Worm (Caenorhabditis elegans) whole organism, L1 larva: Measurements from ENCODE around the gene T19D12.9.
"Not testable (repeated sequence)": the region's sequence is repeated elsewhere in the genome, so short reads cannot be mapped to it uniquely, and the experiment has no call there.

Source experiments
- C16A3.4 ChIP-seq: fragments of 150-350 bp; optimal IDR thresholded peaks from 2 replicates; lab custom pipeline; 2014; ENCODE audit warnings: missing biosample characterization, missing genetic modification characterization
- F16B12.6 ChIP-seq: fragments of 150-350 bp; optimal IDR thresholded peaks from 2 replicates; lab custom pipeline; 2014; ENCODE audit warnings: missing biosample characterization, missing genetic modification characterization
- Y116A8C.19 ChIP-seq: sonication (generic microtip); optimal IDR thresholded peaks from 2 replicates; lab custom pipeline; 2016; ENCODE audit warnings: missing compliant biosample characterization, missing genetic modification characterization, borderline replicate concordance
- alr-1 ChIP-seq: fragments of 200-800 bp; sonication (Bioruptor generic); optimal IDR thresholded peaks from 2 replicates; lab custom pipeline; 2018; ENCODE audit warnings: borderline replicate concordance, mild to moderate bottlenecking, missing genetic modification characterization, missing compliant biosample characterization
- aly-2 ChIP-seq: fragments of 150-350 bp; optimal IDR thresholded peaks from 2 replicates; lab custom pipeline; 2014; ENCODE audit warnings: missing biosample characterization, missing genetic modification characterization
- ceh-90 ChIP-seq: sonication (generic microtip); optimal IDR thresholded peaks from 2 replicates; lab custom pipeline; 2016; ENCODE audit warnings: missing genetic modification characterization, missing compliant biosample characterization
- dpl-1 ChIP-seq, 3 experiments: fragments of 150-350 bp in 2 of 3; sonication (generic microtip) in 1 of 3; optimal IDR thresholded peaks; 2 replicates each; lab custom pipeline; 2014 to 2017; ENCODE audit warnings: missing biosample characterization in 3 of 3, missing genetic modification characterization in 3 of 3, missing genetic modification reagents in 3 of 3
- dsc-1 ChIP-seq: sonication (generic microtip); optimal IDR thresholded peaks from 2 replicates; lab custom pipeline; 2016; ENCODE audit warnings: mild to moderate bottlenecking, missing genetic modification characterization, missing compliant biosample characterization
- egl-13 ChIP-seq: sonication (generic microtip); optimal IDR thresholded peaks from 2 replicates; lab custom pipeline; 2016; ENCODE audit warnings: missing genotype, missing genetic modification reagents, missing genetic modification characterization, missing compliant biosample characterization
- egl-27 ChIP-seq, 2 experiments: fragments of 150-350 bp in 1 of 2; sonication (generic microtip); optimal IDR thresholded peaks; 3 replicates each; lab custom pipeline; 2017 to 2018; ENCODE audit warnings: missing biosample characterization in 2 of 2, missing genetic modification characterization in 2 of 2, missing genetic modification reagents in 2 of 2
- elt-2 ChIP-seq: sonication (generic microtip); optimal IDR thresholded peaks from 2 replicates; lab custom pipeline; 2016; ENCODE audit warnings: missing genetic modification characterization, mild to moderate bottlenecking, inconsistent platforms, missing compliant biosample characterization, missing genetic modification reagents
- ets-5 ChIP-seq: fragments of 200-800 bp; sonication (Bioruptor generic); IDR thresholded peaks from 2 replicates; pipeline ENCODE4 v1.3.6; 2022; ENCODE audit warnings: missing genetic modification characterization, missing compliant biosample characterization
- grh-1 ChIP-seq: fragments of 200-800 bp; sonication (Bioruptor generic); IDR thresholded peaks from 2 replicates; pipeline ENCODE4 v1.3.6; 2022; ENCODE audit warnings: missing genetic modification reagents, missing genetic modification characterization, missing compliant biosample characterization
- hlh-17 ChIP-seq: fragments of 200-800 bp; sonication (Bioruptor generic); optimal IDR thresholded peaks from 2 replicates; lab custom pipeline; 2018; ENCODE audit warnings: missing genetic modification characterization, mild to moderate bottlenecking, missing compliant biosample characterization, moderate library complexity, borderline replicate concordance
- hlh-4 ChIP-seq: sonication (generic microtip); optimal IDR thresholded peaks from 2 replicates; lab custom pipeline; 2016; ENCODE audit warnings: mild to moderate bottlenecking, missing genetic modification characterization, missing compliant biosample characterization
- hpl-2 ChIP-seq: fragments of 150-350 bp; optimal IDR thresholded peaks from 2 replicates; lab custom pipeline; 2014; ENCODE audit warnings: missing biosample characterization, missing genetic modification reagents, missing genetic modification characterization
- jun-1 ChIP-seq: fragments of 150-350 bp; optimal IDR thresholded peaks from 2 replicates; lab custom pipeline; 2014; ENCODE audit warnings: missing biosample characterization, missing genetic modification reagents, missing genetic modification characterization
- lin-15B ChIP-seq: fragments of 150-350 bp; sonication (generic microtip); optimal IDR thresholded peaks from 3 replicates; lab custom pipeline; 2014; ENCODE audit warnings: missing biosample characterization, missing genetic modification characterization
- lin-39 ChIP-seq: fragments of 150-350 bp; optimal IDR thresholded peaks from 2 replicates; lab custom pipeline; 2014; ENCODE audit warnings: missing biosample characterization, missing genetic modification reagents, missing genetic modification characterization
- lsy-2 ChIP-seq, 2 experiments: fragments of 150-350 bp; optimal IDR thresholded peaks; 2 replicates each; lab custom pipeline; 2014; ENCODE audit warnings: missing biosample characterization in 2 of 2, missing genetic modification characterization in 2 of 2
- mdl-1 ChIP-seq, 2 experiments: fragments of 150-350 bp; optimal IDR thresholded peaks; 2 replicates each; lab custom pipeline; 2014 to 2017; ENCODE audit warnings: missing biosample characterization in 2 of 2, missing genetic modification characterization in 2 of 2, inconsistent platforms in 1 of 2
- mef-2 ChIP-seq: fragments of 150-350 bp; optimal IDR thresholded peaks from 2 replicates; lab custom pipeline; 2014; ENCODE audit warnings: missing biosample characterization, missing genetic modification characterization
- nhr-12 ChIP-seq: sonication (generic microtip); optimal IDR thresholded peaks from 2 replicates; lab custom pipeline; 2017; ENCODE audit warnings: missing biosample characterization, missing genetic modification characterization
- nhr-237 ChIP-seq: fragments of 150-350 bp; optimal IDR thresholded peaks from 2 replicates; lab custom pipeline; 2014; ENCODE audit warnings: missing biosample characterization, missing genetic modification characterization
- nhr-28 ChIP-seq: fragments of 150-350 bp; optimal IDR thresholded peaks from 2 replicates; lab custom pipeline; 2014; ENCODE audit warnings: missing biosample characterization, missing genetic modification characterization
- nhr-77 ChIP-seq: fragments of 150-350 bp; optimal IDR thresholded peaks from 2 replicates; lab custom pipeline; 2014; ENCODE audit warnings: missing biosample characterization, missing genetic modification characterization
- nhr-85 ChIP-seq: sonication (generic microtip); peaks from one replicate; lab custom pipeline; 2016; ENCODE audit warnings: missing genetic modification characterization, inconsistent platforms, missing compliant biosample characterization
- pag-3 ChIP-seq: sonication (generic microtip); optimal IDR thresholded peaks from 2 replicates; lab custom pipeline; 2017; ENCODE audit warnings: missing genetic modification characterization, mild to moderate bottlenecking, missing compliant biosample characterization, antibody characterized with exemption, borderline replicate concordance; ENCODE audit not compliant: insufficient read depth
- pqm-1 ChIP-seq: sonication (generic microtip); optimal IDR thresholded peaks from 3 replicates; lab custom pipeline; 2017; ENCODE audit warnings: missing biosample characterization, missing genetic modification characterization
- snpc-4 ChIP-seq: fragments of 150-350 bp; optimal IDR thresholded peaks from 2 replicates; lab custom pipeline; 2014; ENCODE audit warnings: missing biosample characterization, missing genetic modification characterization
- sptf-1 ChIP-seq: fragments of 150-350 bp; optimal IDR thresholded peaks from 2 replicates; lab custom pipeline; 2014; ENCODE audit warnings: missing biosample characterization, missing genetic modification characterization
- swsn-7 ChIP-seq: sonication (generic microtip); optimal IDR thresholded peaks from 2 replicates; lab custom pipeline; 2016; ENCODE audit warnings: missing genetic modification characterization, missing compliant biosample characterization
- unc-130 ChIP-seq: fragments of 150-350 bp; optimal IDR thresholded peaks from 2 replicates; lab custom pipeline; 2017; ENCODE audit warnings: missing biosample characterization, missing genetic modification characterization, inconsistent platforms
- unc-62 ChIP-seq: fragments of 150-350 bp; optimal IDR thresholded peaks from 2 replicates; lab custom pipeline; 2014; ENCODE audit warnings: missing biosample characterization, missing genetic modification reagents, missing genetic modification characterization
- unc-86 ChIP-seq: sonication (generic microtip); optimal IDR thresholded peaks from 2 replicates; lab custom pipeline; 2016; ENCODE audit warnings: missing genetic modification characterization, missing compliant biosample characterization
- zag-1 ChIP-seq: fragments of 150-350 bp; optimal IDR thresholded peaks from 2 replicates; lab custom pipeline; 2014; ENCODE audit warnings: missing biosample characterization, missing genetic modification characterization
- zip-4 ChIP-seq: fragments of 200-800 bp; sonication (Bioruptor generic); optimal IDR thresholded peaks from 2 replicates; lab custom pipeline; 2018; ENCODE audit warnings: mild to moderate bottlenecking, missing genetic modification characterization, moderate library complexity, missing compliant biosample characterization
- ztf-11 ChIP-seq, 2 experiments: sonication (generic microtip); optimal IDR thresholded peaks; 2 replicates each; lab custom pipeline; 2016 to 2017; ENCODE audit warnings: missing genetic modification characterization in 2 of 2, missing biosample characterization in 1 of 2, missing compliant biosample characterization in 1 of 2

Gene T19D12.9

DNA sequence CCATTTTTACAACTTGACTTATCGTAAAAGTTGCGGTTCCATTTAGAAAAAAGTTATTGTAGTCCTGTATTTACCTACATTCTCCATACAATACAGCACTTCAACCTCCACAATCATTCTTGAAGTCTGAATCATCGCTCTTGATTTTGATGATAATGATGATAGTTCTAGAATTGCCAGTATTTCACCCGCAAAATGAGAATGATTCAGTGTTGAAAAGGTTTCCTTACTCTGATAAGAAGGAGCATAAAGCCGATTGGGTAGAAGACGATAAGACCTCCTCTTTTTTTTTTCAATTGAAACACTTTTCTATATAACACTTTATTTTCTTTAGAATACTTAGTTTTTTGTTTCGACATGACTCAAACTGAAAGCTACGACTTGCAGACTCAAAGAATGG lies 23.4 kb downstream of the T19D12.9 start, which contains the start of gene T19D12.4:
T19D12.4 (plus strand) TSS at position 295 of the 400 bp plus-strand sequence.
- TF ChIP-seq elt-2 (tag; lab: Kevin White, UChicago) (peak; percentile 82), unc-62 (no peak)

DNA sequence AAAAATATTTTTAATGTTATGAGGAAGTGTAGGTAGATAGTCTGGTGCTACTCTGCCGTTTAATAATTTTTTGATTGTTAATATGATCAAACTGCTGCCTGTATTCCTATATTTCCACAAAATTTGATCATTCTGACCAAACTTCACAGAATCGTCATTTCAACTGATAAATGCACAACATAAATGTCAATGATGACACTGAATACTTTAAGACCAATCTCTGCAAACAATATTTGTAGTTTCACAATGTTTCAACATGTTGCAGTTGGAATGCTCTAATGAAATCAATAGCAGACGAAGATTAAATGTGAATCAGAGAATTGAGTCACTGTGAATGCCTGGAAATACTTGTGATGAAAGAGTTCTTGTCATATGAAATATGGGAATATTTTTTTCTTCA lies 24.4 kb downstream of the T19D12.9 start:
- TF ChIP-seq sptf-1 (tag; lab: Kevin White, UChicago) (no peak), hlh-17 (GFP tag; lab: Kevin White, UChicago) (no peak), nhr-12 (tag; lab: Kevin White, UChicago) (no peak), pqm-1 (no peak)

DNA sequence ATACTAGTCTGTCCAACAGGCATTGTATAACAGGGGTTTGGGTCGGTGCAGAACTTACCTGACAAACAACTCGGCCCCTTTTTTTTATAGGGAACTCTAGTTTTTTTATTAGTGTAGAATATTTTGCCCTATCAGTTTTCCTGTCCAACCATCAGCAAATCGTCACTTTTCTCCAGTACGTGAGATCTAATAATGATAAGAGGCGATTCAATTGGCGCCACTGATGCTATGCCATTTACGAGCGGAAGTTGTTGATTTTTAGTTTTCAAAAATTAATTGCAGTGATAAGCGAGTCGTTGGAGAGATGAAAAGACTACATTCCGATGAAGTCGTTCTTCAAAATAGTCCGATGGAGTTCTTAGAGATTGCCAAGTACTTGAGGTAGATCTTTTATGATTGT lies 25.8 kb downstream of the T19D12.9 start:
- TF ChIP-seq jun-1 (tag; lab: Kevin White, UChicago) (no peak), elt-2 (tag; lab: Kevin White, UChicago) (peak; percentile 35)

DNA sequence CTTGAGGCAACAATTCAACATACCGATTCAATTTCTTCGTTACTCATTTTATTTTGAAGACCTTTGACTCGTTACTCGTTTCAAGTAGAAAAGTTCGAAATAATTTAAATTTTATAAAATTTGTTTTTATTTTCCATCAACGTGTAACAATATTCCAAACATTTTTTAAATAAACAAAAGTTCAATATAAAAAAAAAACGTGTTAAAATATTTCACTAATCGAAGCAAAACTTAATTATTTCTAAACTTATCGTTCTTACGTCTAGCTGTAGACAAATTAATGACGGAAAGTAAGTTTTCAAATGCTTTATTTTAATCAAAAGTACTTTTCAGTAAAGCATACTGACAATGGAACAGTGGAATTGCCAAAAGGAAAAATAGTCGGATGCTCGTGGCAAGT lies 27.0 kb downstream of the T19D12.9 start, which contains the start of the genes F54H5.5 and F54H5.2:
F54H5.5 (minus strand) TSS at position 101 of the 400 bp plus-strand sequence.
F54H5.2 (plus strand) TSS at position 303 of the 400 bp plus-strand sequence.
- TF ChIP-seq swsn-7, unc-86, aly-2 (tag; lab: Kevin White, UChicago): not testable (repeated sequence)

DNA sequence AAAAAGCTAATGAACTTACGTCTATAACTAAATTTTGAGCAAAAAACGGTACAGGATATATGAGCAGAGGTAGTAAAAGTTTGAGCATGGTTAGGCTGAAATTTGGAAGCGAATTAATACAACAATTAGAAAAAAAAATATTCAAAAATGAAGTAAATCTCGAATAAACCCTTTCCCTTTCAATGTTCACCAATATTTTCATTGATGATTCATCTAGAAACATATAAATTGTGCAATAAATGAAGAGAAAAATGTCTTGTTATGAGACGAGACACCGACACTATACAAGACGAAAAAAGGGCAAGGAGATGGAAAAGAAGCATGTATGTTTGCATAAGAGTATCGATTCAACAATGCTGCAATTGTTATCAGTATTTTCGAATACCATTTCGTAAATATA lies 28.9 kb downstream of the T19D12.9 start, which contains the start of gene F54H5.14:
F54H5.14 (minus strand) TSS at position 101 of the 400 bp plus-strand sequence.
- TF ChIP-seq hlh-17 (GFP tag; lab: Kevin White, UChicago) (no peak), elt-2 (tag; lab: Kevin White, UChicago) (no peak), nhr-237 (no peak), mef-2 (tag; lab: Kevin White, UChicago) (no peak), nhr-85 (tag; lab: Kevin White, UChicago) (no peak), mdl-1 (tag; optimal IDR thresholded peaks at IDR 0.05; lab: Kevin White, UChicago) (no peak), nhr-28 (tag; lab: Kevin White, UChicago) (no peak), egl-27 (tag; optimal IDR thresholded peaks at IDR 0.05; lab: Kevin White, UChicago) (no peak), alr-1 (tag; lab: Kevin White, UChicago) (no peak), ceh-90 (no peak), dpl-1 (GFP tag; optimal IDR thresholded peaks at IDR 0.05; lab: Kevin White, UChicago) (no peak)

DNA sequence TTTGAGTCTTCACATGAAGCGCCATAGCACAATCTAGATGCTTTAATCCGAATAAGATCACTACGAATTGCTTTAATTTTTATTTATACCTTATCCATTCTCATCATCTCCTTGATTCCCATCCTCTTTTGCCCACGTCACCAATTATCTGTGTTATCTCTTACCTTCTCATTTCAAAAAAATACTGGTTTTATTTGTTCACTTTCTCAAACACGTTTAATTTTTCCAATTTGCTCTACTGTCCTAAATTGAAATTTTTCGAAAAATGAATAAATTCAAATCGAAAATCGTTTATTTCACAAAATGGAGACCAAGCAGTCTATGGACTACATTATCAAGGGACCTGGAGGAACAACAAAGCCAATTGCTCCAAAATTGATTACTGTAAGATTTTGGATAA lies 32.3 kb downstream of the T19D12.9 start, which contains the start of gene F54H5.3:
F54H5.3 (plus strand) TSS at position 301 of the 400 bp plus-strand sequence.
- TF ChIP-seq hpl-2 (GFP tag; lab: Kevin White, UChicago) (no peak), pqm-1 (no peak), nhr-85 (tag; lab: Kevin White, UChicago) (no peak), F16B12.6 (tag; lab: Kevin White, UChicago) (no peak), pag-3 (tag; lab: Kevin White, UChicago) (no peak), zip-4 (GFP tag; lab: Kevin White, UChicago) (no peak), aly-2 (tag; lab: Kevin White, UChicago) (no peak), lin-15B (tag; lab: Kevin White, UChicago) (no peak), grh-1 (GFP tag; lab: Robert Waterston, UW) (no peak), zag-1 (tag; lab: Kevin White, UChicago) (no peak), ztf-11 (tag; optimal IDR thresholded peaks at IDR 0.05; lab: Kevin White, UChicago) (no peak)
- TF ChIP-seq, all 84 proteins: peak for 0

DNA sequence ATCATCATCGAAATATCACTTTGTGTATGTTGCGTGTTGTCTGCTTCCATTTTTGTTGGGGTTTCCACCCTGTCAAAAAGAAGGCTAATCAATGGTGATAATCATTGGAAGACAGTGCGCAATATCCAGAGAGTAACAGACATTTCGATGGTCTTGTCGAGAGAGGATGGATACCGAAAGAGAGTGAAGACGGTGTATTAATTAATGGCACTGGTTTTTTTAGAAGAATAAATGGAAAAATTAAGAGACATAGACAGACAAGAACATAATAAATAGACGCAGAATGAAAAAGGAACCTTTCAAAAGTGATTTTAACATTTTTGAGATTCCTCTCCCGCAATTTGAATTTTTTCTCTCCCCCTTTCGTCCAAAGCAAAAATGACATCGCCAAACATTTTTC lies 35.2 kb downstream of the T19D12.9 start:
- TF ChIP-seq mdl-1 (tag; optimal IDR thresholded peaks at IDR 0.05; lab: Kevin White, UChicago), result no peak
- TF ChIP-seq sptf-1 (tag; lab: Kevin White, UChicago), result no peak
- TF ChIP-seq snpc-4 (tag; lab: Kevin White, UChicago), result no peak
- no peak for TF ChIP-seq pag-3 (tag; lab: Kevin White, UChicago)
- TF ChIP-seq lsy-2 (tag; optimal IDR thresholded peaks at IDR 0.05; lab: Kevin White, UChicago), result peak in 1 of 2 experiments; percentile 32
- TF ChIP-seq alr-1 (tag; lab: Kevin White, UChicago), result no peak
- no peak for TF ChIP-seq unc-130 (tag; lab: Kevin White, UChicago)
- peak; percentile 86 for TF ChIP-seq nhr-85 (tag; lab: Kevin White, UChicago)
- TF ChIP-seq C16A3.4 (tag; lab: Kevin White, UChicago), result no peak
- no peak for TF ChIP-seq dsc-1
- no peak for TF ChIP-seq lin-15B (tag; lab: Kevin White, UChicago)
- no peak for TF ChIP-seq ztf-11 (tag; optimal IDR thresholded peaks at IDR 0.05; lab: Kevin White, UChicago)
- TF ChIP-seq nhr-77 (tag; lab: Kevin White, UChicago), result no peak
- no peak for TF ChIP-seq lin-39 (tag; lab: Kevin White, UChicago)
- TF ChIP-seq Y116A8C.19 (tag; lab: Kevin White, UChicago), result no peak
- TF ChIP-seq ceh-90, result no peak
- TF ChIP-seq hlh-4 (tag; lab: Kevin White, UChicago), result no peak
- no peak for TF ChIP-seq ets-5 (GFP tag; lab: Robert Waterston, UW)
- TF ChIP-seq egl-13 (tag; lab: Kevin White, UChicago), result no peak
